Worm (Caenorhabditis elegans): ENCODE data around the gene srw-134.

ce11 chrV:4073455-4073854 is 39.0 kb downstream of the srw-134 start, which contains the start of gene otpl-2:
- no peak for TF ChIP-seq ztf-28 (GFP tag; IDR thresholded peaks at IDR 0.05)
- TF ChIP-seq cebp-1 (GFP tag; IDR thresholded peaks at IDR 0.05) = no peak
- TF ChIP-seq cebp-1 (tag; optimal IDR thresholded peaks at IDR 0.05) = no peak
- no peak for TF ChIP-seq unc-62 (GFP tag; optimal IDR thresholded peaks at IDR 0.05)
- TF ChIP-seq pha-4 (tag; optimal IDR thresholded peaks at IDR 0.05) = no peak
- TF ChIP-seq F33H1.4 (GFP tag; IDR thresholded peaks at IDR 0.05) = no peak
- no peak for TF ChIP-seq Y56A3A.18 (GFP tag; IDR thresholded peaks at IDR 0.05)
- TF ChIP-seq sea-2 (GFP tag; IDR thresholded peaks at IDR 0.05) = no peak
- TF ChIP-seq snpc-4 (GFP tag; optimal IDR thresholded peaks at IDR 0.05) = no peak
- no peak for TF ChIP-seq snpc-4 (tag; optimal IDR thresholded peaks at IDR 0.05)
- TF ChIP-seq dpff-1 (tag; optimal IDR thresholded peaks at IDR 0.05) = no peak
- TF ChIP-seq let-607 (tag; optimal IDR thresholded peaks at IDR 0.05) = no peak
- no peak for TF ChIP-seq ztf-6 (GFP tag; IDR thresholded peaks at IDR 0.05)
- TF ChIP-seq unc-130 (GFP tag; optimal IDR thresholded peaks at IDR 0.05) = no peak
